Fruit fly (Drosophila melanogaster) whole organism, wandering third instar larva: ENCODE measurements around the gene Dci.
A peak's percentile ranks its signal among the peaks of the same experiment; 100 is the strongest.

Source experiments
- Abd-B ChIP-seq: fragments of >200 bp; optimal IDR thresholded peaks from 2 replicates; lab custom pipeline; 2017; ENCODE audit warnings: missing biosample characterization, missing genetic modification characterization
- CG9705 ChIP-seq: fragments of 200-800 bp; sonication (Bioruptor generic); optimal IDR thresholded peaks from 2 replicates; lab custom pipeline; 2018; ENCODE audit warnings: missing biosample characterization, mild to moderate bottlenecking, missing genetic modification characterization
- CrebA ChIP-seq: fragments of 200-800 bp; sonication (Bioruptor generic); optimal IDR thresholded peaks from 2 replicates; lab custom pipeline; 2016; ENCODE audit warnings: missing biosample characterization, mild to moderate bottlenecking, missing genetic modification characterization, borderline replicate concordance
- Dfd ChIP-seq: fragments of >200 bp; optimal IDR thresholded peaks from 2 replicates; lab custom pipeline; 2017; ENCODE audit warnings: missing biosample characterization, missing genetic modification characterization
- Dif ChIP-seq: fragments of 200-275, 200-300 bp; sonication (Bioruptor generic); optimal IDR thresholded peaks from 2 replicates; lab custom pipeline; 2018; ENCODE audit warnings: missing biosample characterization, missing genetic modification characterization; ENCODE audit not compliant: partially characterized antibody
- HLH106 ChIP-seq: fragments of 200-800 bp; optimal IDR thresholded peaks from 3 replicates; lab custom pipeline; 2019; ENCODE audit warnings: missing biosample characterization, mild to moderate bottlenecking, missing genetic modification characterization, moderate library complexity
- Hnf4 ChIP-seq: fragments of 200-800 bp; sonication (Bioruptor generic); optimal IDR thresholded peaks from 2 replicates; lab custom pipeline; 2016; ENCODE audit warnings: missing biosample characterization, mild to moderate bottlenecking, missing genetic modification characterization
- Hr83 ChIP-seq: fragments of 200-300 bp; sonication (Bioruptor generic); optimal IDR thresholded peaks from 2 replicates; lab custom pipeline; 2016; ENCODE audit warnings: missing biosample characterization, mild to moderate bottlenecking, missing genetic modification characterization, moderate library complexity; ENCODE audit not compliant: poor library complexity, severe bottlenecking
- Jra ChIP-seq: sonication (Bioruptor generic); optimal IDR thresholded peaks from 2 replicates; lab custom pipeline; 2016; ENCODE audit warnings: missing biosample characterization, missing genetic modification characterization
- Mio ChIP-seq: sonication (Bioruptor generic); optimal IDR thresholded peaks from 2 replicates; lab custom pipeline; 2016; ENCODE audit warnings: missing biosample characterization, missing genetic modification characterization
- N ChIP-seq: fragments of >200 bp; optimal IDR thresholded peaks from 2 replicates; lab custom pipeline; 2018; ENCODE audit warnings: missing biosample characterization, missing external identifiers, missing genetic modification characterization
- Rel ChIP-seq, 2 experiments: fragments of 200-800 bp; sonication (Bioruptor generic) in 1 of 2; optimal IDR thresholded peaks; 2 replicates in 1 of 2; 3 replicates in 1 of 2; lab custom pipeline; 2016 to 2019; ENCODE audit warnings: mild to moderate bottlenecking in 2 of 2, missing biosample characterization in 2 of 2, missing genetic modification characterization in 2 of 2, moderate library complexity in 1 of 2
- Sp1 ChIP-seq: fragments of 200-800 bp; sonication (Bioruptor generic); optimal IDR thresholded peaks from 3 replicates; lab custom pipeline; 2019; ENCODE audit warnings: missing biosample characterization, mild to moderate bottlenecking, missing genetic modification characterization, moderate library complexity
- br ChIP-seq: fragments of 200-800 bp; sonication (Bioruptor generic); optimal IDR thresholded peaks from 2 replicates; lab custom pipeline; 2016; ENCODE audit warnings: missing biosample characterization, missing genetic modification characterization
- brk ChIP-seq: fragments of 200-800 bp; sonication (Bioruptor generic); optimal IDR thresholded peaks from 2 replicates; lab custom pipeline; 2016; ENCODE audit warnings: missing biosample characterization, mild to moderate bottlenecking, missing genetic modification characterization
- dl ChIP-seq, 2 experiments: fragments of 175-275, 200-275 bp in 1 of 2; fragments of 200-275 bp in 1 of 2; sonication (Bioruptor generic); optimal IDR thresholded peaks; lab custom pipeline; 2018; ENCODE audit warnings: mild to moderate bottlenecking in 2 of 2, missing biosample characterization in 2 of 2, missing genetic modification characterization in 2 of 2, moderate library complexity in 2 of 2; ENCODE audit not compliant: partially characterized antibody in 2 of 2, insufficient read depth in 1 of 2
- dsf ChIP-seq: sonication (Bioruptor generic); optimal IDR thresholded peaks from 2 replicates; lab custom pipeline; 2016; ENCODE audit warnings: missing biosample characterization, missing genetic modification characterization, borderline replicate concordance
- foxo ChIP-seq, 2 experiments: fragments of 200-800 bp; sonication (Bioruptor generic); optimal IDR thresholded peaks; 2 replicates in 1 of 2; 3 replicates in 1 of 2; lab custom pipeline; 2016 to 2017; ENCODE audit warnings: missing biosample characterization in 2 of 2, missing genetic modification characterization in 2 of 2
- fru ChIP-seq: fragments of 200-800 bp; sonication (Bioruptor generic); optimal IDR thresholded peaks from 3 replicates; lab custom pipeline; 2016; ENCODE audit warnings: missing biosample characterization, mild to moderate bottlenecking, missing genetic modification characterization
- lola ChIP-seq: fragments of >200 bp; optimal IDR thresholded peaks from 2 replicates; lab custom pipeline; 2017; ENCODE audit warnings: missing biosample characterization, missing genetic modification characterization
- psq ChIP-seq: fragments of 200-800 bp; sonication (Bioruptor generic); optimal IDR thresholded peaks from 3 replicates; lab custom pipeline; 2017; ENCODE audit warnings: missing biosample characterization, mild to moderate bottlenecking, missing genetic modification characterization, moderate library complexity
- rgr ChIP-seq: fragments of 200-800 bp; sonication (Bioruptor generic); optimal IDR thresholded peaks from 3 replicates; lab custom pipeline; 2016; ENCODE audit warnings: missing biosample characterization, mild to moderate bottlenecking, missing genetic modification characterization
- sage ChIP-seq: fragments of 200-800 bp; sonication (Bioruptor generic); optimal IDR thresholded peaks from 2 replicates; lab custom pipeline; 2016; ENCODE audit warnings: missing biosample characterization, mild to moderate bottlenecking, missing genetic modification characterization
- sv ChIP-seq: fragments of 200-800 bp; sonication (Bioruptor generic); optimal IDR thresholded peaks from 3 replicates; lab custom pipeline; 2016; ENCODE audit warnings: missing biosample characterization, missing genetic modification characterization
- tai ChIP-seq: sonication (Bioruptor generic); optimal IDR thresholded peaks from 2 replicates; lab custom pipeline; 2016; ENCODE audit warnings: missing biosample characterization, missing genetic modification characterization

Dci gene

DNA sequence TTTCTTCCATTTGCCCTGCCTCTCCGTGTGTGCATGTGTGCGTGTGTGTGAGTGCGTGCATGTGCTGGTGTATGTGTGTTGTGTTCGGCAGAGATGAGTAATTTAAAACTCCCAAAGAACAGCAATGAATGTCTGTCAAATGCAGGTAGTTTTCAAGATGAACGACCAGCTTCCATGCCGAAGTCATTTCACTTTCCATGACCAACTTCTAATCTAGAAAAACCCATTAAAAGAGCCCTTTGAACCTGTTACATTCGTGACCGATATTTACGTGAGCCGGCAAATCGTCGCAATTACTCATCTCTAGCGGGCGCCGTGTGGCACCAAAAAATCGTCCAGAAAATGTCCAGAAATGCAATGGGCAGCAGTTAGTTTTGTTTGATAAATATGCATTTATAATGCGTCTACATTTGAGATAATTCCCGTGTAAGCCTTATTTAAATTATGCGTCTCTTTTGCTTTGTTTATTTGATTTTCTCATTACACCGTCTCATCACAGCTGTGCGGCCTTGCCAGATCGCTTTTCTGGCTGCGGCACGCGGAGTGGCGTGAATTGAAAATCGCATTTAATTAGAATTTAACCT is 21.3 kb downstream of the Dci start (continued):
- TF ChIP-seq Dif (GFP tag; lab: Kevin White, UChicago) (no peak), psq (GFP tag; lab: Kevin White, UChicago) (peak; percentile 60), Dfd (GFP tag; lab: Kevin White, UChicago) (peak; percentile 51), brk (GFP tag; lab: Kevin White, UChicago) (no peak)
- TF ChIP-seq, all 38 proteins: peak for 19

DNA sequence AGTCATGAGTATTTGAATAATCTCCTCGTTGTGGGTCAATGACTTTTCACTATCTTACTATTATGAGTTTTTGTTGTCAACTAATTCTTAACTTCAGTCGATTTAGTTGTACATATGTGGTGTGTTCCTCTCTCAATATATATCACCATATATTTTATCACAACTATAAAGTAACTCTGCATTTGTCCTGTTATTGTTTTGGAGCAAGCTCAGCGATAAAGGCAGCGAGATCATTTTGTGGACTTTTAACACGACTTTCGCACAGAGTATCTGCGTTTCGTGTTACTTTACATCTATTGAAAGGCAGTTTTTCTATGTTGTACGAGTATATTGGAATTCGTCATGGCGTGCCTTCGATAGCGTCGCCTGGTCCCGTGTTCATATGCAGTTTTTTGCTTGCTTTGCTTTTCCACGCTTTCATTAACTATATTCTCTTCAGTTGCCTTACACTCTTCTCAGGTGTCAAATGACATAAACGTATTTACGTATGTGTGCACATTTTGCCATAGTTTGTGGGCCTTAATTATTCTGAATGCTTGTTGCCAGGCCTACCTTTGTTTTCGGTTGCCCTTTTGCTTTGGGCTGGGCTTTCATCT is 24.4 kb downstream of the Dci start:
- no peak for TF ChIP-seq Jra (GFP tag; lab: Kevin White, UChicago)
- no peak for TF ChIP-seq fru (GFP tag; lab: Kevin White, UChicago)
- no peak for TF ChIP-seq CG9705
- TF ChIP-seq tai (GFP tag; lab: Kevin White, UChicago), result no peak
- no peak for TF ChIP-seq N (GFP tag; lab: Kevin White, UChicago)
- TF ChIP-seq Sp1 (GFP tag; lab: Kevin White, UChicago), result no peak

DNA sequence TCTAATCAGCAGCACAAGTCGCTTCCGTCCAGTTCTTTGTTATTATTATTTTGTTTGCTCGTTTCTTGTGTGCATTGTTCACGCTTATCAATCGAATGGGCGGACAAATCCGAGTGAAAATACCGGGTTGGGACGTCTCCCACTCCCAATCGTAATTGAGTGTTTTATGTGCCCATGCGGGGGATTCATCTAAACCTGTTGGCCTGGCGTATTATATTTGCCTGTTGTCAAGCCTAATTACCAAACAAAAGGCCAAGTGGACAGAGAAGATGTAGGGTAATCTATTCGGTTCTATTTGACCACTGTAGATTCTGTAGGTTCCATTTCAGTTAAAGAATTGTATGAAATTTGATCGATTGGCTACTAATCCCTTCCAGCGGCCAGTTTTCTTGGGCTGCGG is 24.9 kb downstream of the Dci start:
- peak; percentile 1 for TF ChIP-seq Hr83 (GFP tag; lab: Kevin White, UChicago)
- TF ChIP-seq tai (GFP tag; lab: Kevin White, UChicago), result no peak
- no peak for TF ChIP-seq HLH106 (tag; lab: Kevin White, UChicago)
- TF ChIP-seq sage (GFP tag; lab: Kevin White, UChicago), result no peak
- no peak for TF ChIP-seq Sp1 (GFP tag; lab: Kevin White, UChicago)
- no peak for TF ChIP-seq CrebA (GFP tag; lab: Kevin White, UChicago)

DNA sequence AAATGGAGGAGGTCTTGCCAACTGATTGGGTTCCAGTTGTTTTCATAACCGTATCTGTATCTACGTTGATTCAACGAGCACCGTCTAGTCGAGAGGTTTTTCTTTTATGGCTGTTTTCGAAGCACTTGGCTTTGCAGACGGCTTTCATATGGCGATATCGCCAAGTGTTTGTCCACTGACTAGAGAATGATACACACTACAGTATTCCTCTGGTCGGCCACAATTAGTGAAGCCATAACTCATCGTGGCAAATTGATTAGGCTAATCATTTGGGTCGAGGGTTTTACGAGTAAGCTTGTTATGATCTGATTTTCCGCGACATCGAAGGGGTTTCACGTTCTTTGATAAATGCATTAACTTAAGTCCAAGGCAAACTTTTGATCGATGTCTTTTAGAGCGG is 25.5 kb downstream of the Dci start:
- TF ChIP-seq br (GFP tag; lab: Kevin White, UChicago), result no peak
- no peak for TF ChIP-seq Rel (GFP tag; optimal IDR thresholded peaks at IDR 0.05; lab: Kevin White, UChicago)
- peak; percentile 17 for TF ChIP-seq Rel (tag; optimal IDR thresholded peaks at IDR 0.05; lab: Kevin White, UChicago)

DNA sequence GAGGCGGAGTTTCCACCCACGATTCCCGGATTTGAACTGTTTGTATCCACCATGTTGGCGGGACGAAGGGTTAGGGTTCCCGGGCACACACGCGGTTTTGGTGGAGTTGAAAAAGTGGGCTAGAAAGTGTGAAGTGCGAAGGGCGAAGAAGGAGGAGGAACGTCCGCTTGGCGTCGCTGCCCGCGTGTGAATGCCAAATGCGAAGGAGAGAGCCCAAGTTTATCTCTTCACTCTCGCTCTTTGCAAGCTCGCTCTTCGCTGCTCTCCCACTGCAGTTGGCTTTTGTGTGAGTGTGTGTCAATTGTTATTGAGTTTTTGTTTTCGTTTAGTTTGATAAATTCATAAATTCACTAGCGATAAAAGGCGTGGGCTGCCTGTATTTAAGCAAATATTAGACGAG is 29.7 kb downstream of the Dci start:
- no peak for TF ChIP-seq dsf (GFP tag; lab: Kevin White, UChicago)
- no peak for TF ChIP-seq lola (GFP tag; lab: Kevin White, UChicago)
- TF ChIP-seq CG9705, result no peak
- TF ChIP-seq Dif (GFP tag; lab: Kevin White, UChicago), result peak; percentile 96
- TF ChIP-seq dl (GFP tag; optimal IDR thresholded peaks at IDR 0.05; lab: Kevin White, UChicago; ENCODE audit: insufficient read depth in 1 of 2, partially characterized antibody in 2 of 2), result peak; percentile 78 to 91
- TF ChIP-seq br (GFP tag; lab: Kevin White, UChicago), result no peak

DNA sequence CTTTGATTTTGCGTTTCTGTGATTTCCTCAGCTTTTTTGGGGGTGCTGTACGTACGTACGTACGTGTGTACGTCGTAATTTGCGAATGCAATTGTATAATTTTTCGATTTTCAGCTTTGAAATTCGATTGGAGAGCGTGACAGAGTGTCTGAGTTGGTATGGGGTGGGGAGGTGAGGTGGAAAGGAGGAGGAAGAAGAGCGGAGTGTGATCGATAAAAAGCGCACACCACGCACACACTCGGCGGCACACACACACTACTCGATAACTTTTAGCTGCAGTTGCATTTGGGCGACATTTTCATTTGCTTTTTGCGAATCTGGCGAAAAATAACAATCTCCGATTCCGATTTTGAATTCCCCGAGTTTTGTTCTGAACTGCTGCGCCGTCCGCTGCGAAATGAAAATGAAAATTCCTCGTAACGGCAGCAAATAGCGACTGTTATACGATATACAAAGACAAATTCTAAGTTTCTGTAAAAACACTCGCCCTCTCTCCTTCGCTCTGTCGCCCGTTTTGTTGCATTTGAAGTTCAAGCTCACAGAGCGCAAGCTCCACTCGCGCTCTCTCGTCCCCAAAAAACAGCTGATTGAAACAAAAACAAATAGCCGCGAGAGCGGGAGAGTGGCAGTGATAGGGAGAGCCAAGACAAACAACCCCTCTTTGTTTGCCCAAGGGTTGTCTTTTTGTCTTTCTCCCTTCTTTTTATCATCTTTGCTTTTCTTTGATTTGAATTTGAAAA is 30.5 kb downstream of the Dci start, which contains the start of gene CG13907:
TSS of gene CG13907 (minus strand) at position 518 of the 740 bp plus-strand sequence.
- TF ChIP-seq foxo (GFP tag; optimal IDR thresholded peaks at IDR 0.05; lab: Kevin White, UChicago), result no peak
- TF ChIP-seq rgr, result peak; percentile 31
- peak; percentile 77 to 82 for TF ChIP-seq dl (GFP tag; optimal IDR thresholded peaks at IDR 0.05; lab: Kevin White, UChicago; ENCODE audit: insufficient read depth in 1 of 2, partially characterized antibody in 2 of 2)
- no peak for TF ChIP-seq Mio (GFP tag; lab: Kevin White, UChicago)
- TF ChIP-seq Abd-B (GFP tag; lab: Kevin White, UChicago), result no peak
- no peak for TF ChIP-seq CrebA (GFP tag; lab: Kevin White, UChicago)
- TF ChIP-seq Hnf4 (GFP tag; lab: Kevin White, UChicago), result peak; percentile 30
- TF ChIP-seq sv (GFP tag; lab: Kevin White, UChicago), result no peak
- TF ChIP-seq Dif (GFP tag; lab: Kevin White, UChicago), result peak; percentile 83
- TF ChIP-seq sage (GFP tag; lab: Kevin White, UChicago), result no peak
- TF ChIP-seq Dfd (GFP tag; lab: Kevin White, UChicago), result no peak
